Fruit fly (Drosophila melanogaster) whole organism, adult: ENCODE results near the gene lbl.

Source experiments
- CG11617 ChIP-seq: fragments of 200-800 bp; sonication (Bioruptor generic); optimal IDR thresholded peaks from 2 replicates; lab custom pipeline; 2017; ENCODE audit warnings: mild to moderate bottlenecking, missing biosample characterization, missing genetic modification reagents, missing genetic modification characterization
- CG12768 ChIP-seq: fragments of 200-800 bp; sonication (Bioruptor generic); optimal IDR thresholded peaks from 2 replicates; lab custom pipeline; 2017; ENCODE audit warnings: missing biosample characterization, missing genetic modification characterization, mild to moderate bottlenecking, moderate library complexity, missing genetic modification reagents
- CG14711 ChIP-seq: fragments of 200-800 bp; sonication (Bioruptor generic); optimal IDR thresholded peaks from 2 replicates; lab custom pipeline; 2018; ENCODE audit warnings: missing biosample characterization, mild to moderate bottlenecking, missing genetic modification characterization, moderate library complexity
- CG1620 ChIP-seq: fragments of 200-800 bp; sonication (Bioruptor generic); optimal IDR thresholded peaks from 2 replicates; lab custom pipeline; 2016; ENCODE audit warnings: missing biosample characterization, missing genetic modification characterization
- CG33017 ChIP-seq: fragments of 200-800 bp; sonication (Bioruptor generic); optimal IDR thresholded peaks from 2 replicates; lab custom pipeline; 2018; ENCODE audit warnings: missing biosample characterization, mild to moderate bottlenecking, missing genetic modification characterization, moderate library complexity
- CG5204 ChIP-seq: fragments of 200-800 bp; sonication (Bioruptor generic); optimal IDR thresholded peaks from 2 replicates; lab custom pipeline; 2016; ENCODE audit warnings: missing biosample characterization, missing genetic modification characterization
- CG7045 ChIP-seq: fragments of 200-800 bp; sonication (Bioruptor generic); optimal IDR thresholded peaks from 2 replicates; lab custom pipeline; 2017; ENCODE audit warnings: missing biosample characterization, mild to moderate bottlenecking, missing genetic modification characterization
- CG7101 ChIP-seq: fragments of 200-800 bp; sonication (Bioruptor generic); optimal IDR thresholded peaks from 2 replicates; lab custom pipeline; 2018; ENCODE audit warnings: missing biosample characterization, mild to moderate bottlenecking, missing genetic modification characterization, moderate library complexity
- Clk ChIP-seq: fragments of 200-800 bp; sonication (Bioruptor generic); optimal IDR thresholded peaks from 2 replicates; lab custom pipeline; 2017; ENCODE audit warnings: missing biosample characterization, missing genetic modification characterization
- Crg-1 ChIP-seq: fragments of 200-800 bp; sonication (Bioruptor generic); optimal IDR thresholded peaks from 2 replicates; lab custom pipeline; 2016; ENCODE audit warnings: missing biosample characterization, missing genetic modification characterization
- Hr96 ChIP-seq: fragments of 200-800 bp; sonication (Bioruptor generic); optimal IDR thresholded peaks from 2 replicates; lab custom pipeline; 2016; ENCODE audit warnings: missing biosample characterization, missing genetic modification characterization
- Mnt ChIP-seq: fragments of 200-800 bp; sonication (Bioruptor generic); optimal IDR thresholded peaks from 2 replicates; lab custom pipeline; 2016; ENCODE audit warnings: missing biosample characterization, mild to moderate bottlenecking, missing genetic modification characterization
- bab1 ChIP-seq: fragments of 200-800 bp; sonication (Bioruptor generic); optimal IDR thresholded peaks from 3 replicates; lab custom pipeline; 2019; ENCODE audit warnings: missing biosample characterization, mild to moderate bottlenecking, missing genetic modification characterization, moderate library complexity
- cic ChIP-seq: fragments of 200-800 bp; sonication (Bioruptor generic); optimal IDR thresholded peaks from 2 replicates; lab custom pipeline; 2017; ENCODE audit warnings: missing biosample characterization, mild to moderate bottlenecking, missing genetic modification characterization, moderate library complexity
- cnc ChIP-seq, 2 experiments: fragments of >200 bp; optimal IDR thresholded peaks; 2 replicates each; lab custom pipeline; 2017
- kay ChIP-seq: fragments of 200-800 bp; sonication (Bioruptor generic); peaks from one replicate; lab custom pipeline; 2016; ENCODE audit warnings: missing biosample characterization, missing genetic modification characterization, borderline replicate concordance
- ovo ChIP-seq: fragments of 200-800 bp; sonication (Bioruptor generic); optimal IDR thresholded peaks from 2 replicates; lab custom pipeline; 2016; ENCODE audit warnings: missing biosample characterization, missing genetic modification characterization
- pad ChIP-seq: fragments of 200-800 bp; sonication (Bioruptor generic); optimal IDR thresholded peaks from 3 replicates; lab custom pipeline; 2017; ENCODE audit warnings: missing biosample characterization, missing genetic modification characterization, mild to moderate bottlenecking, moderate library complexity, missing genetic modification reagents
- tj ChIP-seq: fragments of 200-800 bp; sonication (Bioruptor generic); optimal IDR thresholded peaks from 3 replicates; lab custom pipeline; 2017; ENCODE audit warnings: missing biosample characterization, mild to moderate bottlenecking, missing genetic modification characterization, moderate library complexity
- toe ChIP-seq: fragments of 200-800 bp; sonication (Bioruptor generic); optimal IDR thresholded peaks from 2 replicates; lab custom pipeline; 2016; ENCODE audit warnings: missing biosample characterization, missing genetic modification characterization

lbl gene

dm6 chr3R:21408372-21408771 is 25.6 kb downstream of the lbl start:
- no peak for TF ChIP-seq bab1 (GFP tag; lab: Kevin White, UChicago)
- TF ChIP-seq CG33017 = no peak
- TF ChIP-seq CG11617 (GFP tag; lab: Kevin White, UChicago) = no peak
- no peak for TF ChIP-seq Crg-1 (GFP tag; lab: Kevin White, UChicago)

dm6 chr3R:21407145-21407544 is 26.8 kb downstream of the lbl start, which contains the start of gene CheB93a:
Gene CheB93a (plus strand): TSS chr3R:21407445.
- TF ChIP-seq CG7101 (tag; lab: Kevin White, UChicago) = no peak
- no peak for TF ChIP-seq CG7045
- no peak for TF ChIP-seq Crg-1 (GFP tag; lab: Kevin White, UChicago)
- no peak for TF ChIP-seq CG5204 (GFP tag; lab: Kevin White, UChicago)
- TF ChIP-seq CG33017 = no peak
- no peak for TF ChIP-seq cnc (optimal IDR thresholded peaks at IDR 0.05; lab: Kevin White, UChicago)
- TF ChIP-seq tj (GFP tag; lab: Kevin White, UChicago) = no peak
- no peak for TF ChIP-seq CG14711 (tag; lab: Kevin White, UChicago)
- no peak for TF ChIP-seq pad (GFP tag; lab: Kevin White, UChicago)
- TF ChIP-seq ovo = no peak
- TF ChIP-seq Hr96 (GFP tag; lab: Kevin White, UChicago) = no peak
- TF ChIP-seq CG1620 = no peak

- no peak for TF ChIP-seq CG33017
- TF ChIP-seq CG1620 = no peak
- no peak for TF ChIP-seq CG12768
- no peak for TF ChIP-seq toe
- no peak for TF ChIP-seq pad (GFP tag; lab: Kevin White, UChicago)
- no peak for TF ChIP-seq cic (GFP tag; lab: Kevin White, UChicago)
- TF ChIP-seq CG11617 (GFP tag; lab: Kevin White, UChicago) = no peak
- TF ChIP-seq Mnt (GFP tag; lab: Kevin White, UChicago) = no peak
- no peak for TF ChIP-seq CG14711 (tag; lab: Kevin White, UChicago)
- no peak for TF ChIP-seq CG7101 (tag; lab: Kevin White, UChicago)
- no peak for TF ChIP-seq CG5204 (GFP tag; lab: Kevin White, UChicago)
- no peak for TF ChIP-seq tj (GFP tag; lab: Kevin White, UChicago)
- no peak for TF ChIP-seq CG7045
- no peak for TF ChIP-seq Hr96 (GFP tag; lab: Kevin White, UChicago)
- no peak for TF ChIP-seq bab1 (GFP tag; lab: Kevin White, UChicago)
- no peak for TF ChIP-seq Clk (GFP tag; lab: Kevin White, UChicago)
- TF ChIP-seq ovo = no peak
These were observed 27.2 kb downstream of the lbl start for dm6 chr3R:21406708-21407107.

dm6 chr3R:21403435-21403834 is 30.5 kb downstream of the lbl start, which contains the start of gene CG7907:
Gene CG7907 (plus strand): TSS chr3R:21403735.
- no peak for TF ChIP-seq Crg-1 (GFP tag; lab: Kevin White, UChicago)

- no peak for TF ChIP-seq Crg-1 (GFP tag; lab: Kevin White, UChicago)
- TF ChIP-seq kay = no peak
- no peak for TF ChIP-seq Hr96 (GFP tag; lab: Kevin White, UChicago)
- TF ChIP-seq pad (GFP tag; lab: Kevin White, UChicago) = no peak
- TF ChIP-seq bab1 (GFP tag; lab: Kevin White, UChicago) = no peak
- no peak for TF ChIP-seq toe
- TF ChIP-seq CG7045 = no peak
- no peak for TF ChIP-seq CG12768
- no peak for TF ChIP-seq CG33017
- TF ChIP-seq ovo = no peak
- no peak for TF ChIP-seq CG1620
- TF ChIP-seq cic (GFP tag; lab: Kevin White, UChicago) = no peak
- no peak for TF ChIP-seq tj (GFP tag; lab: Kevin White, UChicago)
- no peak for TF ChIP-seq CG5204 (GFP tag; lab: Kevin White, UChicago)
- TF ChIP-seq CG7101 (tag; lab: Kevin White, UChicago) = no peak
- no peak for TF ChIP-seq Mnt (GFP tag; lab: Kevin White, UChicago)
- TF ChIP-seq cnc (optimal IDR thresholded peaks at IDR 0.05; lab: Kevin White, UChicago) = no peak
- TF ChIP-seq CG14711 (tag; lab: Kevin White, UChicago) = no peak
These were observed 34.3 kb downstream of the lbl start, which contains the start of gene Ugt49B2 for dm6 chr3R:21399642-21400041. Gene Ugt49B2 (minus strand): TSS chr3R:21399742.

- TF ChIP-seq ovo = no peak
- TF ChIP-seq Hr96 (GFP tag; lab: Kevin White, UChicago) = no peak
- TF ChIP-seq CG5204 (GFP tag; lab: Kevin White, UChicago) = no peak
- TF ChIP-seq CG33017 = no peak
- TF ChIP-seq CG7101 (tag; lab: Kevin White, UChicago) = no peak
- no peak for TF ChIP-seq toe
- no peak for TF ChIP-seq CG12768
- TF ChIP-seq pad (GFP tag; lab: Kevin White, UChicago) = no peak
- no peak for TF ChIP-seq CG14711 (tag; lab: Kevin White, UChicago)
- no peak for TF ChIP-seq CG7045
- no peak for TF ChIP-seq Crg-1 (GFP tag; lab: Kevin White, UChicago)
- TF ChIP-seq Clk (GFP tag; lab: Kevin White, UChicago) = no peak
- no peak for TF ChIP-seq Mnt (GFP tag; lab: Kevin White, UChicago)
- no peak for TF ChIP-seq tj (GFP tag; lab: Kevin White, UChicago)
- no peak for TF ChIP-seq bab1 (GFP tag; lab: Kevin White, UChicago)
- no peak for TF ChIP-seq CG1620
- TF ChIP-seq kay = no peak
- no peak for TF ChIP-seq CG11617 (GFP tag; lab: Kevin White, UChicago)
These were observed 40.8 kb downstream of the lbl start for dm6 chr3R:21393005-21393729.
